Fruit fly (Drosophila melanogaster) whole organism, adult: ENCODE measurements around the gene msk.

Experiments
- CG12768 ChIP-seq: fragments of 200-800 bp; sonication (Bioruptor generic); optimal IDR thresholded peaks from 2 replicates; lab custom pipeline; 2017; ENCODE audit warnings: missing biosample characterization, missing genetic modification characterization, mild to moderate bottlenecking, moderate library complexity, missing genetic modification reagents
- CG33017 ChIP-seq: fragments of 200-800 bp; sonication (Bioruptor generic); optimal IDR thresholded peaks from 2 replicates; lab custom pipeline; 2018; ENCODE audit warnings: missing biosample characterization, mild to moderate bottlenecking, missing genetic modification characterization, moderate library complexity
- Crg-1 ChIP-seq: fragments of 200-800 bp; sonication (Bioruptor generic); optimal IDR thresholded peaks from 2 replicates; lab custom pipeline; 2016; ENCODE audit warnings: missing biosample characterization, missing genetic modification characterization
- bab1 ChIP-seq: fragments of 200-800 bp; sonication (Bioruptor generic); optimal IDR thresholded peaks from 3 replicates; lab custom pipeline; 2019; ENCODE audit warnings: missing biosample characterization, mild to moderate bottlenecking, missing genetic modification characterization, moderate library complexity
- cnc ChIP-seq, 2 experiments: fragments of >200 bp; optimal IDR thresholded peaks; 2 replicates each; lab custom pipeline; 2017
- kay ChIP-seq: fragments of 200-800 bp; sonication (Bioruptor generic); peaks from one replicate; lab custom pipeline; 2016; ENCODE audit warnings: missing biosample characterization, missing genetic modification characterization, borderline replicate concordance
- pad ChIP-seq: fragments of 200-800 bp; sonication (Bioruptor generic); optimal IDR thresholded peaks from 3 replicates; lab custom pipeline; 2017; ENCODE audit warnings: missing biosample characterization, missing genetic modification characterization, mild to moderate bottlenecking, moderate library complexity, missing genetic modification reagents
- toe ChIP-seq: fragments of 200-800 bp; sonication (Bioruptor generic); optimal IDR thresholded peaks from 2 replicates; lab custom pipeline; 2016; ENCODE audit warnings: missing biosample characterization, missing genetic modification characterization

- no peak for TF ChIP-seq CG33017 (tag; lab: Kevin White, UChicago)
- TF ChIP-seq Crg-1 (GFP tag; lab: Kevin White, UChicago), result no peak
- TF ChIP-seq cnc (optimal IDR thresholded peaks at IDR 0.05; lab: Kevin White, UChicago), result no peak
- TF ChIP-seq bab1 (GFP tag; lab: Kevin White, UChicago), result no peak
- no peak for TF ChIP-seq CG12768 (GFP tag; lab: Kevin White, UChicago)
- no peak for TF ChIP-seq toe
- no peak for TF ChIP-seq kay (GFP tag; lab: Kevin White, UChicago)
- TF ChIP-seq pad (GFP tag; lab: Kevin White, UChicago), result no peak
These were observed 35.2 kb upstream of the msk start for dm6 chr3L:8080790-8081189.
